Fruit fly (Drosophila melanogaster): ENCODE measurements around the gene Grip.

Grip gene

DNA sequence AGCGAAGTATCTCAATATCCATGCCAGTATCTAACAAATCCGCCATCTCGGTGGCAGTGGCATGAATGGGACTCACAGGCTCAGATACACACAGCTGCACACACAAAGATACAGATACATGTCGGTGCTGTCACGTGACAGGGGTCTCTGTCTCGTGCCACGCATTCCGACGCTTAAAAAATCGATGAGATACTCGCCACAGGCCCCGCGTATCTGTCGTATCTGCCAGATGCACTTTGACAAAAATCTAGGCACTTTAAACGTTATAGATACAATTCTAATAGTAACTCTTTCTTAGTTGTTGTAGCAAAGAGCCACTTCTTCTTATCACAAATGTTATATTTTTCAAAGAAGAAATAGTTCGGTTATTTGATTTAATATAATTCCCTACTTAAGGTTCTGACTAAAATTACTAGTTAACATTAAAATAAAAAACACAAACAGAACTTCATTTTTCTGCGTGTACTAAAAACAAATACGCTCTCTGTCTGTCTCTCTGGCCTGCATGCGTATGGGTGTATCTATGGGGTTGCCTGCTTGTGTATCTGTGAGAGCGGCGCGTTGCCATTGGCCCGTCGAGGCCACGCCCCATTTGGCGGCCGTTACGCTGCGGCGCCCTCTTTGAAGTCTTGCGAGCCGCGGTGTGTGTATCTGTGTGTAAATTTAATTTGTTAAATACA lies 34.8 kb downstream of the Grip start, which contains the start of gene CG4766 (continued):
- TF ChIP-seq sc (optimal IDR thresholded peaks at IDR 0.05), result no peak
- TF ChIP-seq sc (GFP tag; optimal IDR thresholded peaks at IDR 0.05), result peak; percentile 72
- peak; percentile 60 for TF ChIP-seq CG6765 (GFP tag; optimal IDR thresholded peaks at IDR 0.05)
- TF ChIP-seq Meics (GFP tag; optimal IDR thresholded peaks at IDR 0.05), result peak; percentile 78
- peak; percentile 84 for TF ChIP-seq Fer1 (GFP tag; optimal IDR thresholded peaks at IDR 0.05)
- TF ChIP-seq Dfd (GFP tag; optimal IDR thresholded peaks at IDR 0.05), result no peak
- peak; percentile 52 for TF ChIP-seq fd3F (GFP tag; optimal IDR thresholded peaks at IDR 0.05)
- TF ChIP-seq ewg (GFP tag; optimal IDR thresholded peaks at IDR 0.05), result peak; percentile 77
- TF ChIP-seq CG16813 (GFP tag; IDR thresholded peaks at IDR 0.05; ENCODE audit: partially characterized antibody), result no peak
- TF ChIP-seq CG14710 (tag; optimal IDR thresholded peaks at IDR 0.05), result peak; percentile 92
- peak; percentile 23 for TF ChIP-seq CG4617 (GFP tag; optimal IDR thresholded peaks at IDR 0.05; ENCODE audit: borderline replicate concordance)
- peak; percentile 69 for TF ChIP-seq ap (GFP tag; IDR thresholded peaks at IDR 0.05)
- TF ChIP-seq Camta (GFP tag; optimal IDR thresholded peaks at IDR 0.05), result peak; percentile 89
- TF ChIP-seq Blimp-1 (GFP tag; optimal IDR thresholded peaks at IDR 0.05), result peak; percentile 84
- TF ChIP-seq cato (GFP tag; optimal IDR thresholded peaks at IDR 0.05; ENCODE audit: borderline replicate concordance), result peak; percentile 69
- TF ChIP-seq scrt (GFP tag; optimal IDR thresholded peaks at IDR 0.05), result peak; percentile 71
- no peak for TF ChIP-seq amos (GFP tag; IDR thresholded peaks at IDR 0.05; ENCODE audit: partially characterized antibody)
- peak; percentile 94 for TF ChIP-seq CG18262 (tag; optimal IDR thresholded peaks at IDR 0.05)
- TF ChIP-seq gce (GFP tag; IDR thresholded peaks at IDR 0.05), result 0 out of 3 replicates have a peak, but pooled peaks have one; percentile 47
- TF ChIP-seq twi (tag; optimal IDR thresholded peaks at IDR 0.05), result peak; percentile 79
- peak; percentile 62 for TF ChIP-seq CG9876 (GFP tag; optimal IDR thresholded peaks at IDR 0.05)
- no peak for TF ChIP-seq CG34224 (GFP tag; IDR thresholded peaks at IDR 0.05; ENCODE audit: partially characterized antibody)
- TF ChIP-seq sima (GFP tag; optimal IDR thresholded peaks at IDR 0.05), result peak; percentile 17
- TF ChIP-seq gem (tag; optimal IDR thresholded peaks at IDR 0.05), result peak; percentile 93
- TF ChIP-seq CG10979 (tag; optimal IDR thresholded peaks at IDR 0.05), result peak; percentile 94
- no peak for TF ChIP-seq z (GFP tag; IDR thresholded peaks at IDR 0.05)
- peak; percentile 77 for TF ChIP-seq Ada2b (GFP tag; IDR thresholded peaks at IDR 0.05)
- TF ChIP-seq Awh (GFP tag; IDR thresholded peaks at IDR 0.05), result peak; percentile 62; the same call in 1 of the 2 replicates
- peak; percentile 65 for TF ChIP-seq sim (GFP tag; IDR thresholded peaks at IDR 0.05)
- TF ChIP-seq Dek (tag; optimal IDR thresholded peaks at IDR 0.05), result peak; percentile 57
- TF ChIP-seq PHDP (tag; optimal IDR thresholded peaks at IDR 0.05), result peak; percentile 78
- TF ChIP-seq CG17802 (tag; optimal IDR thresholded peaks at IDR 0.05), result peak; percentile 19
- peak; percentile 72 for TF ChIP-seq en (GFP tag; optimal IDR thresholded peaks at IDR 0.05)
- TF ChIP-seq CG11696 (GFP tag; IDR thresholded peaks at IDR 0.05), result peak; percentile 34; the same call in 1 of the 2 replicates
- TF ChIP-seq Bdp1 (GFP tag; optimal IDR thresholded peaks at IDR 0.05), result peak; percentile 74
- peak; percentile 70 for TF ChIP-seq Asciz (GFP tag; optimal IDR thresholded peaks at IDR 0.05)
- peak; percentile 74 for TF ChIP-seq ranshi (GFP tag; IDR thresholded peaks at IDR 0.05)
- TF ChIP-seq org-1 (GFP tag; optimal IDR thresholded peaks at IDR 0.05), result peak; percentile 84
- peak; percentile 76 for TF ChIP-seq CG9609 (GFP tag; optimal IDR thresholded peaks at IDR 0.05)
- peak; percentile 81 for TF ChIP-seq lmd (GFP tag; IDR thresholded peaks at IDR 0.05)
- TF ChIP-seq CG10654 (GFP tag; optimal IDR thresholded peaks at IDR 0.05), result peak; percentile 72
- TF ChIP-seq CG30431 (GFP tag; optimal IDR thresholded peaks at IDR 0.05), result peak; percentile 49
- peak; percentile 48; the same call in 1 of the 2 replicates for TF ChIP-seq gt (GFP tag; IDR thresholded peaks at IDR 0.05)
- TF ChIP-seq CG2120 (GFP tag; optimal IDR thresholded peaks at IDR 0.05), result peak; percentile 80
- TF ChIP-seq tna (GFP tag; IDR thresholded peaks at IDR 0.05; ENCODE audit: partially characterized antibody), result no peak
- no peak for TF ChIP-seq hkb (optimal IDR thresholded peaks at IDR 0.05)
- peak; percentile 74 for TF ChIP-seq hkb (GFP tag; IDR thresholded peaks at IDR 0.05)
- peak; percentile 41 for TF ChIP-seq Dip3 (GFP tag; optimal IDR thresholded peaks at IDR 0.05)
- peak; percentile 68 for TF ChIP-seq CG12104 (GFP tag; optimal IDR thresholded peaks at IDR 0.05)
- TF ChIP-seq CG3407 (GFP tag; optimal IDR thresholded peaks at IDR 0.05), result peak; percentile 78
